Worm (Caenorhabditis elegans) whole organism, early embryonic: Measurements from ENCODE around the gene C15B12.1.

Source experiments
- aly-1 ChIP-seq: sonication (generic microtip); optimal IDR thresholded peaks from 2 replicates; lab custom pipeline; 2016; ENCODE audit warnings: missing genetic modification characterization, missing compliant biosample characterization
- ama-1 ChIP-seq: fragments of 150-350 bp; optimal IDR thresholded peaks from 2 replicates; lab custom pipeline; 2014
- flt-1 ChIP-seq: fragments of 200-800 bp; sonication (Bioruptor generic); IDR thresholded peaks from 2 replicates; pipeline ENCODE4 v1.3.6; 2022; ENCODE audit warnings: missing genetic modification characterization, missing compliant biosample characterization
- hnd-1 ChIP-seq: sonication (generic microtip); optimal IDR thresholded peaks from 2 replicates; lab custom pipeline; 2016; ENCODE audit warnings: missing genetic modification characterization, missing compliant biosample characterization
- sea-1 ChIP-seq: fragments of 200-800 bp; sonication (Bioruptor generic); conservative IDR thresholded peaks from 2 replicates; pipeline ENCODE4 v1.3.6; 2022; ENCODE audit warnings: missing genetic modification characterization, missing compliant biosample characterization
- tbx-11 ChIP-seq: fragments of 200-800 bp; sonication (Bioruptor generic); IDR thresholded peaks from 2 replicates; pipeline ENCODE4 v1.3.6; 2022; ENCODE audit warnings: missing genetic modification characterization, missing compliant biosample characterization
- tra-4 ChIP-seq: sonication (generic microtip); optimal IDR thresholded peaks from 2 replicates; lab custom pipeline; 2017; ENCODE audit warnings: missing genetic modification characterization, missing compliant biosample characterization

DNA sequence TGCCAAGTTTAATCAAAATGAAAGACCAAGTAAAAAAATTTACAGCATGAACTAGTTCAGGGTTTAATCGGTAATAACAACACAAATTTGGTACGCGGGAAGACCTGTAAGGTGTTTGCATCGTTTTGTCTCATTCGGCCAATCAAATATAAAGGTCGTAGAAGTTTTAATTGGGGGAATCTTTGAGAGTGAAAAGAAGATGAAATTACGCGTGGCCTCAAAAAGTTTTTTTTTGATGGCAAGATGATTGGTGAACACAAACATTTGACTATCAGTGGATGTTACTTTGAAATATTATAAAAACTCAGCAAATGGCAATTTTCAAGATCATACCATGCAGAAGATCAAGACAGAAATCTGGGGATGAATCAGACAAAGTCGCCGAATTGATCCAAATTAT lies 21.5 kb upstream of the C15B12.1 start, which contains the start of gene nas-33:
- TF ChIP-seq tbx-11 (no peak), ama-1 (lab: Kevin White, UChicago) (no peak), sea-1 (GFP tag; lab: Robert Waterston, UW) (no peak), hnd-1 (no peak), flt-1 (no peak), aly-1 (tag; lab: Kevin White, UChicago) (no peak), tra-4 (tag; lab: Kevin White, UChicago) (no peak)
